Worm (Caenorhabditis elegans) whole organism, L4 larva: ENCODE data around the gene C25D7.9.

Experiments used
- F10B5.3 ChIP-seq: sonication (generic microtip); optimal IDR thresholded peaks from 2 replicates; lab custom pipeline; 2016; ENCODE audit warnings: mild to moderate bottlenecking, missing genetic modification characterization, missing compliant biosample characterization
- arid-1 ChIP-seq: fragments of 200-800 bp; sonication (Bioruptor generic); conservative IDR thresholded peaks from 2 replicates; pipeline ENCODE4 v1.3.6; 2022; ENCODE audit warnings: missing genetic modification reagents, missing genetic modification characterization, missing compliant biosample characterization
- attf-4 ChIP-seq: sonication (generic microtip); optimal IDR thresholded peaks from 3 replicates; lab custom pipeline; 2017; ENCODE audit warnings: missing biosample characterization, missing genetic modification characterization
- ceh-28 ChIP-seq: fragments of 150-350 bp; optimal IDR thresholded peaks from 2 replicates; lab custom pipeline; 2014; ENCODE audit warnings: missing biosample characterization, missing genetic modification reagents, missing genetic modification characterization
- ceh-62 ChIP-seq: sonication (generic microtip); optimal IDR thresholded peaks from 2 replicates; lab custom pipeline; 2017; ENCODE audit warnings: missing biosample characterization, missing genetic modification characterization
- cey-2 ChIP-seq: sonication (generic microtip); optimal IDR thresholded peaks from 3 replicates; lab custom pipeline; 2017; ENCODE audit warnings: missing genetic modification characterization, mild to moderate bottlenecking, missing compliant biosample characterization, antibody characterized with exemption, borderline replicate concordance; ENCODE audit not compliant: insufficient read depth
- egl-43 ChIP-seq: fragments of 200-800 bp; sonication (Bioruptor generic); IDR thresholded peaks from 2 replicates; pipeline ENCODE4 v1.3.6; 2022; ENCODE audit warnings: missing genetic modification reagents, missing genetic modification characterization, missing compliant biosample characterization
- lin-1 ChIP-seq: fragments of 200-800 bp; sonication (Bioruptor generic); IDR thresholded peaks from 2 replicates; pipeline ENCODE4 v1.3.6; 2022; ENCODE audit warnings: missing genetic modification reagents, missing genetic modification characterization, missing compliant biosample characterization

The C25D7.9 gene

ce11 chrV:15113992-15114391 is 49.1 kb downstream of the C25D7.9 start, which contains the start of gene T01G5.6:
TSS of gene T01G5.6 (minus strand) at chrV:15114092.
- TF ChIP-seq F10B5.3 (tag; lab: Kevin White, UChicago) (no peak), arid-1 (no peak), ceh-62 (tag; lab: Kevin White, UChicago) (no peak), cey-2 (tag; lab: Kevin White, UChicago) (no peak), attf-4 (tag; lab: Kevin White, UChicago) (no peak), lin-1 (GFP tag; lab: Robert Waterston, UW) (no peak), ceh-28 (tag; lab: Kevin White, UChicago) (no peak), egl-43 (no peak)
